Worm (Caenorhabditis elegans) whole organism, L4 larva: ENCODE results near the gene srd-16.

Experiments
- ceh-32 ChIP-seq: sonication (generic microtip); optimal IDR thresholded peaks from 2 replicates; lab custom pipeline; 2016; ENCODE audit warnings: mild to moderate bottlenecking, missing genetic modification characterization, missing compliant biosample characterization; ENCODE audit not compliant: poor library complexity
- ceh-82 ChIP-seq: sonication (generic microtip); optimal IDR thresholded peaks from 2 replicates; lab custom pipeline; 2017; ENCODE audit warnings: missing biosample characterization, missing genetic modification characterization
- ces-1 ChIP-seq: fragments of 150-350 bp; sonication (generic microtip); optimal IDR thresholded peaks from 4 replicates; lab custom pipeline; 2014; ENCODE audit warnings: missing biosample characterization, missing genetic modification reagents, missing genetic modification characterization
- fos-1 ChIP-seq: fragments of 150-350 bp; optimal IDR thresholded peaks from 2 replicates; lab custom pipeline; 2014; ENCODE audit warnings: missing biosample characterization, missing genetic modification characterization
- nhr-28 ChIP-seq: fragments of 150-350 bp; optimal IDR thresholded peaks from 2 replicates; lab custom pipeline; 2014; ENCODE audit warnings: missing biosample characterization, missing genetic modification characterization
- nhr-6 ChIP-seq: fragments of 150-350 bp; optimal IDR thresholded peaks from 2 replicates; lab custom pipeline; 2014; ENCODE audit warnings: missing biosample characterization, missing genetic modification characterization
- nhr-77 ChIP-seq: fragments of 150-350 bp; optimal IDR thresholded peaks from 2 replicates; lab custom pipeline; 2014; ENCODE audit warnings: missing biosample characterization, missing genetic modification characterization
- unc-39 ChIP-seq: sonication (generic microtip); optimal IDR thresholded peaks from 2 replicates; lab custom pipeline; 2017; ENCODE audit warnings: missing biosample characterization, missing genetic modification characterization
- ztf-11 ChIP-seq: fragments of 150-350 bp; optimal IDR thresholded peaks from 2 replicates; lab custom pipeline; 2014; ENCODE audit warnings: missing biosample characterization, missing genetic modification characterization

ce11 chrV:5927347-5927746 lies 27.5 kb upstream of the srd-16 start, which contains the start of gene srsx-17:
- TF ChIP-seq ces-1 (GFP tag; lab: Kevin White, UChicago): no peak
- no peak for TF ChIP-seq unc-39 (tag; lab: Kevin White, UChicago)
- TF ChIP-seq nhr-77: no peak
- TF ChIP-seq ceh-82 (tag; lab: Kevin White, UChicago): no peak
- TF ChIP-seq fos-1 (tag; lab: Kevin White, UChicago): no peak
- TF ChIP-seq ztf-11 (tag; lab: Kevin White, UChicago): no peak
- no peak for TF ChIP-seq nhr-6 (tag; lab: Kevin White, UChicago)
- TF ChIP-seq nhr-28 (tag; lab: Kevin White, UChicago): no peak
- TF ChIP-seq ceh-32: no peak
